Fruit fly (Drosophila melanogaster): ENCODE results near the gene CG14989.

Gene CG14989

DNA sequence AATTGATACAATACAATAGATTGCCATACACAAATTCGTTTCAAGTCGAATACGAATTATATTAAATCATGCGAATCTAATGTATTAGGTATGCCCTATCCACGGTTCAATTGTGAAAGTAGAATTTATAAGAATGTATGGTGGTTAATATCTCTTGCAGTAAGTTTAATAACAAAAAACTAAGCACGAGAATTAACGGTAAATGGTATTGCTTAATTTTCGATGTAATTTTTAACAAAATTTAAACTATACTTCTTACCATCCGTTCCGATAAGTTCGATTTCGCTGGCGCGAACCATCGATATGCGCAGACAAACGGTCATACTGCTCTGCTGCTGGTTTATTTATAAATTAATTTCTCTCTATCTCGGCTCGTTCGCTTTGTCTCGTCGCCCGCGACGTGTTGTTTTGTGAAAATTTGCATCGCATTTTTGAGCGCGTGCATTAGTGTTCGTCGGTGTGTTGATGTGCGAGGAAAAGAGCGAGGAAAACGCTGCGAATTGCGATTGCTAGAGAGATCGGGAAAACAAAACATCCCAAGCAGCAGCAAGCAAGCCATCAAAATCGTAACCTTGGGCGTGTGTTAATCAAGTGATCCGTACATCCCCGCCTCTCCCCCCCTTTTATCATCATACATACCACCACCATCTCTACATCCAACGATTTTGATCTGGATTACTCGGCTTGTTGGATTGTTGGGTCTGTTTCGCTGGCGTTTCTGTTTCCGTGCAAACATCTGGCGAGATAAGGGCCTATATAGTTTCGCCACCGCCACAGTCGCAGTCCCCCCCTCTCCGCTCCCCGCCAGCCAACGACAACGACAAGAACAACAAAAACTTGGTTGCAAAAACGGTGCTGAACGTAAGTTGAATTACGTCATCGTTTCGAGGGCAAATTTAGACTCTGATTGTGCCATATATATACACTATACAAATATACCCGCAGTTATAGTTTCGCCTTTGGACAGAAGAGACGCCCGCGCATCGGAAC lies 16.2 kb downstream of the CG14989 start, which contains the start of gene Fit1 (continued):
- no peak for TF ChIP-seq kah (GFP tag; optimal IDR thresholded peaks at IDR 0.05)
- TF ChIP-seq ab (GFP tag; optimal IDR thresholded peaks at IDR 0.05) = no peak
- no peak for TF ChIP-seq CG9437 (GFP tag; optimal IDR thresholded peaks at IDR 0.05)
- TF ChIP-seq HLH4C (GFP tag; IDR thresholded peaks at IDR 0.05; ENCODE audit: partially characterized antibody) = peak; percentile 55; the same call in 1 of the 3 replicates
- TF ChIP-seq dysf (GFP tag; IDR thresholded peaks at IDR 0.05) = no peak
- peak; percentile 70 for TF ChIP-seq CG13894 (tag; optimal IDR thresholded peaks at IDR 0.05)
- no peak for TF ChIP-seq fru (optimal IDR thresholded peaks at IDR 0.05)
- no peak for TF ChIP-seq CG1024 (GFP tag; IDR thresholded peaks at IDR 0.05)
- TF ChIP-seq Hsf (GFP tag; optimal IDR thresholded peaks at IDR 0.05) = no peak
- TF ChIP-seq CG10979 (tag; optimal IDR thresholded peaks at IDR 0.05) = peak; percentile 3
- peak; percentile 73 for TF ChIP-seq CG12769 (tag; optimal IDR thresholded peaks at IDR 0.05)
- no peak for TF ChIP-seq CG11723 (GFP tag; optimal IDR thresholded peaks at IDR 0.05)
- TF ChIP-seq Atf3 (GFP tag; optimal IDR thresholded peaks at IDR 0.05) = peak; percentile 31
- no peak for TF ChIP-seq luna (GFP tag; optimal IDR thresholded peaks at IDR 0.05)
- TF ChIP-seq dmrt99B (tag; optimal IDR thresholded peaks at IDR 0.05) = no peak
- no peak for TF ChIP-seq CG12659 (GFP tag; optimal IDR thresholded peaks at IDR 0.05)
- peak; percentile 95 for TF ChIP-seq CG34376 (GFP tag; optimal IDR thresholded peaks at IDR 0.05)
- TF ChIP-seq CG17385 (GFP tag; optimal IDR thresholded peaks at IDR 0.05) = no peak
- TF ChIP-seq mirr (GFP tag; optimal IDR thresholded peaks at IDR 0.05) = peak; percentile 62
- no peak for TF ChIP-seq sens-2 (GFP tag; IDR thresholded peaks at IDR 0.05)
- TF ChIP-seq Usf (GFP tag; optimal IDR thresholded peaks at IDR 0.05) = no peak
- TF ChIP-seq grn (GFP tag; optimal IDR thresholded peaks at IDR 0.05) = peak; percentile 65
- TF ChIP-seq MTF-1 (GFP tag; optimal IDR thresholded peaks at IDR 0.05; ENCODE audit: borderline replicate concordance) = no peak
- TF ChIP-seq nerfin-1 (tag; optimal IDR thresholded peaks at IDR 0.05) = peak; percentile 13

DNA sequence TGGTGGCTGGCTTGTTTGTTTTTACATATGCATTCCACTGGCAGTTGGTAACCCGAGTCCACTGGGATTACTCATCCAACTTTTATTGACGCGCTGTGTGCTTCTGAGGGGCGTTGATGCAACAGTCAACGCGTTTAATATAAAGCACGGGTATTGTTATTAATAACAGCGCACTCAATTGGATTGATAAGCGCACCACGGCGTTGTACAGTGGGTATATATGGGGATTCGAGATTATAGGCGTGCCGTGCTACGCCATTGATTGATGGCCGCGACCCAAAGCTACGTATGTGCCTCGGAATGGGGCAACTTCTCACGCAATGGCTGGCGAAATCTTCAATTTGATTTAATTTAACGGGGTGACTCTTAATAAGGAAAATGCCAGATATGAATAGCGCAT lies 19.7 kb downstream of the CG14989 start:
- no peak for TF ChIP-seq CG8290 (GFP tag; optimal IDR thresholded peaks at IDR 0.05)
- TF ChIP-seq CG8290 (tag; optimal IDR thresholded peaks at IDR 0.05) = peak in 1 of 2 experiments; percentile 27
- TF ChIP-seq lov (optimal IDR thresholded peaks at IDR 0.05) = no peak
- TF ChIP-seq lov (GFP tag; IDR thresholded peaks at IDR 0.05) = 0 out of 3 replicates have a peak, but pooled peaks have one; percentile 34
- TF ChIP-seq grau (tag; optimal IDR thresholded peaks at IDR 0.05) = peak; percentile 7
- TF ChIP-seq lab (GFP tag; optimal IDR thresholded peaks at IDR 0.05) = peak; percentile 27
- TF ChIP-seq CG1832 (GFP tag; optimal IDR thresholded peaks at IDR 0.05) = no peak
- peak; percentile 5 for TF ChIP-seq CG17359 (tag; optimal IDR thresholded peaks at IDR 0.05)
- no peak for TF ChIP-seq Fer3 (tag; optimal IDR thresholded peaks at IDR 0.05)
- TF ChIP-seq ara (GFP tag; IDR thresholded peaks at IDR 0.05) = 0 out of 2 replicates have a peak, but pooled peaks have one; percentile 7
- peak; percentile 24 for TF ChIP-seq nom (GFP tag; optimal IDR thresholded peaks at IDR 0.05)
- no peak for TF ChIP-seq hkb (optimal IDR thresholded peaks at IDR 0.05)
- TF ChIP-seq hkb (GFP tag; IDR thresholded peaks at IDR 0.05) = 0 out of 2 replicates have a peak, but pooled peaks have one; percentile 23
- 0 out of 2 replicates have a peak, but pooled peaks have one; percentile 22 for TF ChIP-seq gsb (GFP tag; IDR thresholded peaks at IDR 0.05)
- peak; percentile 1 for TF ChIP-seq YL-1 (GFP tag; optimal IDR thresholded peaks at IDR 0.05)
- 0 out of 3 replicates have a peak, but pooled peaks have one; percentile 26 for TF ChIP-seq CG6175 (GFP tag; IDR thresholded peaks at IDR 0.05)
- peak; percentile 12 for TF ChIP-seq gcm (GFP tag; optimal IDR thresholded peaks at IDR 0.05)
- no peak for TF ChIP-seq Bteb2 (GFP tag; optimal IDR thresholded peaks at IDR 0.05)
- TF ChIP-seq Pdp1 (GFP tag; optimal IDR thresholded peaks at IDR 0.05) = peak in 1 of 2 experiments; percentile 36
- 0 out of 3 replicates have a peak, but pooled peaks have one; percentile 29 for TF ChIP-seq ci (GFP tag; IDR thresholded peaks at IDR 0.05)
- TF ChIP-seq Med (GFP tag) = peak; percentile 52
- peak; percentile 5 for TF ChIP-seq wek (GFP tag; optimal IDR thresholded peaks at IDR 0.05)
- peak; percentile 25; the same call in 1 of the 2 replicates for TF ChIP-seq vvl (GFP tag; IDR thresholded peaks at IDR 0.05)
- TF ChIP-seq danr (GFP tag; IDR thresholded peaks at IDR 0.05) = no peak
- no peak for TF ChIP-seq CG4360 (GFP tag; IDR thresholded peaks at IDR 0.05)

All from whole organism, embryonic.